Fruit fly (Drosophila melanogaster) Kc167 (cell line): ENCODE data around the gene CG12355.

ENCODE experiments used
- insv ChIP-seq: fragments of >200 bp; optimal IDR thresholded peaks from 3 replicates; lab custom pipeline; 2018; ENCODE audit warnings: missing external identifiers
- psq ChIP-seq: fragments of >200 bp; optimal IDR thresholded peaks from 2 replicates; lab custom pipeline; 2017; ENCODE audit warnings: missing external identifiers

dm6 chr3L:15506174-15506926 is 11.0 kb upstream of the CG12355 start:
- TF ChIP-seq insv (lab: Kevin White, UChicago) (no peak), psq (lab: Kevin White, UChicago) (no peak)
